ENCODE assay signal across 1 worm cellular context in the genomic region with DNA sequence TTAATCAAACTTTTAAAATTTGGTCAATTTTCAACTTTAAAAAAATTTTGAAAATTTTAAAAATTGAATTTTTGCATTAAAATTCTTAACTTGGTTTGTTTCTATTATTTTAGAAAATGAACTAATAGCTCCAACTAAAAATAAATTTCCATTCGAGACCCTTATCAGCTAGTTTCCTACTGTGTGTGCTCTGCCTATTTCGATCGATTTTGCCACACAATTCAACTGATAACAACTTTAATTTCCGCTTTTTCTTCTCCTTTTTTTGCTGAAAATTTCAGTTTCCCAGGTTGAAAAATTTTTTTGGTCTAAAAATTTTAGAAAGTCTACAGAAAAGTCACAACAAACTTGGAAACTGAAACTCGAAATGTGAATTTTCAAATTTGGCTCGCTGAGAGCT.
TF ChIP-seq lines count a peak whose summit lies in the region.

No protein-coding gene starts in this region.

TF ChIP-seq in whole organism, L4 larva, 104 proteins besides CTCF, POLR2A, EP300 and RAD21 (continued from another document):
- TF ChIP-seq skn-1 (tag; optimal IDR thresholded peaks at IDR 0.05; lab: Kevin White, UChicago), result no peak
- no peak for TF ChIP-seq aly-2 (tag; optimal IDR thresholded peaks at IDR 0.05; lab: Kevin White, UChicago)
- no peak for TF ChIP-seq snpc-4 (tag; optimal IDR thresholded peaks at IDR 0.05; lab: Kevin White, UChicago)
- TF ChIP-seq hlh-30 (tag; optimal IDR thresholded peaks at IDR 0.05; lab: Kevin White, UChicago; ENCODE audit: insufficient read depth), result no peak
- TF ChIP-seq zag-1 (tag; optimal IDR thresholded peaks at IDR 0.05; lab: Kevin White, UChicago), result no peak
- no peak for TF ChIP-seq lin-13 (GFP tag; optimal IDR thresholded peaks at IDR 0.05; lab: Kevin White, UChicago)
- TF ChIP-seq gei-8 (GFP tag; optimal IDR thresholded peaks at IDR 0.05; lab: Kevin White, UChicago), result no peak
- no peak for TF ChIP-seq nhr-111 (GFP tag; optimal IDR thresholded peaks at IDR 0.05; lab: Kevin White, UChicago)
- TF ChIP-seq unc-62 (GFP tag; optimal IDR thresholded peaks at IDR 0.05 in 1 of 2; lab: Kevin White, UChicago), result peak in 1 of 2 experiments; percentile 57
- TF ChIP-seq unc-62 (tag; optimal IDR thresholded peaks at IDR 0.05; lab: Kevin White, UChicago), result no peak
- no peak for TF ChIP-seq pha-4 (GFP tag; IDR thresholded peaks at IDR 0.05; lab: Robert Waterston, UW)
- TF ChIP-seq pha-4 (tag; optimal IDR thresholded peaks at IDR 0.05; lab: Kevin White, UChicago), result no peak
- no peak for TF ChIP-seq zfp-2 (tag; optimal IDR thresholded peaks at IDR 0.05; lab: Kevin White, UChicago)
- TF ChIP-seq mxl-3 (GFP tag; optimal IDR thresholded peaks at IDR 0.05; lab: Kevin White, UChicago), result no peak
- no peak for TF ChIP-seq T20F7.1 (GFP tag; optimal IDR thresholded peaks at IDR 0.05; lab: Kevin White, UChicago)
- no peak for TF ChIP-seq lim-7 (GFP tag; IDR thresholded peaks at IDR 0.05; lab: Robert Waterston, UW)
- TF ChIP-seq attf-4 (tag; optimal IDR thresholded peaks at IDR 0.05; lab: Kevin White, UChicago), result no peak
- TF ChIP-seq egl-27 (tag; optimal IDR thresholded peaks at IDR 0.05; lab: Kevin White, UChicago), result no peak
- no peak for TF ChIP-seq ZK337.2 (GFP tag; IDR thresholded peaks at IDR 0.05; lab: Robert Waterston, UW)
- TF ChIP-seq nhr-10 (tag; optimal IDR thresholded peaks at IDR 0.05; lab: Kevin White, UChicago), result no peak
- TF ChIP-seq mxl-2 (GFP tag; conservative IDR thresholded peaks at IDR 0.05; lab: Robert Waterston, UW), result no peak
- no peak for TF ChIP-seq php-3 (GFP tag; IDR thresholded peaks at IDR 0.05; lab: Robert Waterston, UW)
- TF ChIP-seq daf-16 (GFP tag; optimal IDR thresholded peaks at IDR 0.05; lab: Kevin White, UChicago), result no peak
- peak; percentile 54 for TF ChIP-seq daf-16 (tag; optimal IDR thresholded peaks at IDR 0.05; lab: Kevin White, UChicago)
- no peak for TF ChIP-seq fkh-10 (GFP tag; optimal IDR thresholded peaks at IDR 0.05; lab: Kevin White, UChicago)
